Fruit fly (Drosophila melanogaster) whole organism, embryonic: ENCODE measurements around the gene CG33643.
A peak's percentile ranks its signal among the peaks of the same experiment; 100 is the strongest.

Experiments
- BtbVII ChIP-seq: fragments of 200-800 bp; sonication (Bioruptor generic); optimal IDR thresholded peaks from 3 replicates; lab custom pipeline; 2017; ENCODE audit warnings: missing biosample characterization, mild to moderate bottlenecking, missing genetic modification characterization
- Bteb2 ChIP-seq: fragments of 200-800 bp; sonication (Bioruptor generic); optimal IDR thresholded peaks from 2 replicates; lab custom pipeline; 2016; ENCODE audit warnings: missing biosample characterization, missing genetic modification characterization
- CG11723 ChIP-seq: fragments of 200-800 bp; sonication (Bioruptor generic); optimal IDR thresholded peaks from 2 replicates; lab custom pipeline; 2017; ENCODE audit warnings: missing biosample characterization, mild to moderate bottlenecking, missing genetic modification characterization
- CG12391 ChIP-seq: fragments of 200-800 bp; sonication (Bioruptor generic); optimal IDR thresholded peaks from 3 replicates; lab custom pipeline; 2018; ENCODE audit warnings: missing biosample characterization, mild to moderate bottlenecking, missing genetic modification characterization, moderate library complexity
- CG14667 ChIP-seq: fragments of 200-800 bp; sonication (Bioruptor generic); IDR thresholded peaks from 2 replicates; pipeline ENCODE4 v1.3.6; 2022; ENCODE audit warnings: missing biosample characterization, missing genetic modification characterization
- CG15696 ChIP-seq: fragments of 200-800 bp; sonication (Bioruptor generic); optimal IDR thresholded peaks from 2 replicates; lab custom pipeline; 2019; ENCODE audit warnings: missing biosample characterization, mild to moderate bottlenecking, missing genetic modification characterization, moderate library complexity
- CG16815 ChIP-seq: fragments of 200-800 bp; sonication (Bioruptor generic); optimal IDR thresholded peaks from 3 replicates; lab custom pipeline; 2017; ENCODE audit warnings: missing biosample characterization, mild to moderate bottlenecking, missing genetic modification characterization
- CG17359 ChIP-seq: fragments of 200-800 bp; sonication (Bioruptor generic); optimal IDR thresholded peaks from 3 replicates; lab custom pipeline; 2018; ENCODE audit warnings: missing biosample characterization, mild to moderate bottlenecking, missing genetic modification characterization, moderate library complexity
- CG2199 ChIP-seq: fragments of 200-800 bp; sonication (Bioruptor generic); IDR thresholded peaks from 3 replicates; pipeline ENCODE4 v1.3.6; 2022; ENCODE audit warnings: missing biosample characterization, missing genetic modification characterization
- CG2678 ChIP-seq: fragments of 200-800 bp; sonication (Bioruptor generic); optimal IDR thresholded peaks from 3 replicates; lab custom pipeline; 2019; ENCODE audit warnings: missing biosample characterization, mild to moderate bottlenecking, missing genetic modification characterization, moderate library complexity
- CG31224 ChIP-seq: fragments of 200-800 bp; sonication (Bioruptor generic); IDR thresholded peaks from 2 replicates; pipeline ENCODE4 v1.3.6; 2022; ENCODE audit warnings: missing biosample characterization, missing genetic modification characterization
- CG31441 ChIP-seq: fragments of 200-800 bp; sonication (Bioruptor generic); IDR thresholded peaks from 2 replicates; pipeline ENCODE4 v1.3.6; 2022; ENCODE audit warnings: missing biosample characterization, missing genetic modification characterization
- CG3847 ChIP-seq: fragments of 200-800 bp; sonication (Bioruptor generic); IDR thresholded peaks from 2 replicates; pipeline ENCODE4 v1.3.6; 2022; ENCODE audit warnings: missing biosample characterization, missing genetic modification characterization
- CG3995 ChIP-seq: fragments of 200-800 bp; sonication (Bioruptor generic); optimal IDR thresholded peaks from 3 replicates; lab custom pipeline; 2016; ENCODE audit warnings: missing biosample characterization, missing genetic modification characterization
- CG6654 ChIP-seq: fragments of 200-800 bp; sonication (Bioruptor generic); optimal IDR thresholded peaks from 2 replicates; lab custom pipeline; 2017; ENCODE audit warnings: missing biosample characterization, mild to moderate bottlenecking, missing genetic modification characterization
- CG7556 ChIP-seq: fragments of 200-800 bp; sonication (Bioruptor generic); optimal IDR thresholded peaks from 2 replicates; lab custom pipeline; 2017; ENCODE audit warnings: missing biosample characterization, mild to moderate bottlenecking, missing genetic modification characterization
- CG8388 ChIP-seq: fragments of 200-800 bp; sonication (Bioruptor generic); optimal IDR thresholded peaks from 2 replicates; lab custom pipeline; 2019; ENCODE audit warnings: missing biosample characterization, mild to moderate bottlenecking, missing genetic modification characterization, moderate library complexity
- CG9727 ChIP-seq: fragments of 200-800 bp; sonication (Bioruptor generic); optimal IDR thresholded peaks from 3 replicates; lab custom pipeline; 2017; ENCODE audit warnings: missing biosample characterization, mild to moderate bottlenecking, missing genetic modification characterization
- Camta ChIP-seq: fragments of 200-800 bp; sonication (Bioruptor generic); optimal IDR thresholded peaks from 2 replicates; lab custom pipeline; 2016; ENCODE audit warnings: missing biosample characterization, missing genetic modification characterization
- Dll ChIP-seq: fragments of 200-800 bp; sonication (Bioruptor generic); IDR thresholded peaks from 4 replicates; pipeline ENCODE4 v1.3.6; 2022; ENCODE audit warnings: missing biosample characterization, missing genetic modification characterization; ENCODE audit not compliant: partially characterized antibody
- Dp ChIP-seq: fragments of 200-800 bp; sonication (Bioruptor generic); optimal IDR thresholded peaks from 2 replicates; lab custom pipeline; 2018; ENCODE audit warnings: missing biosample characterization, mild to moderate bottlenecking, missing genetic modification characterization, moderate library complexity
- Drgx ChIP-seq: fragments of 200-800 bp; sonication (Bioruptor generic); IDR thresholded peaks from 2 replicates; pipeline ENCODE4 v1.3.6; 2022; ENCODE audit warnings: missing biosample characterization, missing genetic modification characterization
- Eip74EF ChIP-seq, 2 experiments: fragments of 200-800 bp in 1 of 2; fragments of >200 bp in 1 of 2; sonication (Bioruptor generic) in 1 of 2; optimal IDR thresholded peaks; 2 replicates each; lab custom pipeline; 2017 to 2019; ENCODE audit warnings: missing biosample characterization in 2 of 2, missing genetic modification characterization in 2 of 2, mild to moderate bottlenecking in 1 of 2, moderate library complexity in 1 of 2
- Gug ChIP-seq: fragments of 200-800 bp; sonication (Bioruptor generic); IDR thresholded peaks from 4 replicates; pipeline ENCODE4 v1.3.6; 2022; ENCODE audit warnings: missing biosample characterization, missing genetic modification characterization
- HHEX ChIP-seq: fragments of 200-800 bp; sonication (Bioruptor generic); optimal IDR thresholded peaks from 3 replicates; lab custom pipeline; 2017; ENCODE audit warnings: missing biosample characterization, mild to moderate bottlenecking, missing genetic modification characterization, missing genetic modification reagents
- Hr3 ChIP-seq: fragments of 200-800 bp; sonication (Bioruptor generic); optimal IDR thresholded peaks from 3 replicates; lab custom pipeline; 2016; ENCODE audit warnings: missing biosample characterization, missing genetic modification characterization
- MBD-R2 ChIP-seq: fragments of 200-800 bp; sonication (Bioruptor generic); IDR thresholded peaks from 2 replicates; pipeline ENCODE4 v1.3.6; 2022; ENCODE audit warnings: missing biosample characterization, missing genetic modification characterization
- NfI ChIP-seq: fragments of 200-800 bp; sonication (Bioruptor generic); optimal IDR thresholded peaks from 3 replicates; lab custom pipeline; 2018; ENCODE audit warnings: missing biosample characterization, mild to moderate bottlenecking, missing genetic modification characterization, moderate library complexity
- Ptx1 ChIP-seq: fragments of 200-800 bp; sonication (Bioruptor generic); IDR thresholded peaks from 2 replicates; pipeline ENCODE4 v1.3.6; 2022; ENCODE audit warnings: missing biosample characterization, missing genetic modification characterization
- Sox102F ChIP-seq: fragments of 200-800 bp; sonication (Bioruptor generic); optimal IDR thresholded peaks from 2 replicates; lab custom pipeline; 2018; ENCODE audit warnings: missing biosample characterization, mild to moderate bottlenecking, missing genetic modification characterization, moderate library complexity
- bigmax ChIP-seq: fragments of 200-800 bp; sonication (Bioruptor generic); optimal IDR thresholded peaks from 2 replicates; lab custom pipeline; 2018; ENCODE audit warnings: missing biosample characterization, mild to moderate bottlenecking, missing genetic modification characterization
- chn ChIP-seq: fragments of 200-800 bp; sonication (Bioruptor generic); optimal IDR thresholded peaks from 2 replicates; lab custom pipeline; 2016; ENCODE audit warnings: missing biosample characterization, missing genetic modification characterization
- dmrt11E ChIP-seq: fragments of 200-800 bp; sonication (Bioruptor generic); optimal IDR thresholded peaks from 3 replicates; lab custom pipeline; 2018; ENCODE audit warnings: missing biosample characterization, mild to moderate bottlenecking, missing genetic modification characterization, moderate library complexity
- dmrt99B ChIP-seq: fragments of 200-800 bp; sonication (Bioruptor generic); optimal IDR thresholded peaks from 2 replicates; lab custom pipeline; 2018; ENCODE audit warnings: missing biosample characterization, mild to moderate bottlenecking, missing genetic modification characterization, moderate library complexity
- dpn ChIP-seq, 2 experiments: fragments of 200-800 bp; sonication (Bioruptor generic); optimal IDR thresholded peaks; 3 replicates each; lab custom pipeline; 2016; ENCODE audit warnings: missing biosample characterization in 2 of 2, missing genetic modification characterization in 2 of 2
- ewg ChIP-seq: fragments of 200-800 bp; sonication (Bioruptor generic); optimal IDR thresholded peaks from 3 replicates; lab custom pipeline; 2017; ENCODE audit warnings: mild to moderate bottlenecking, missing biosample characterization, missing genetic modification reagents, missing genetic modification characterization
- eyg ChIP-seq: fragments of 200-800 bp; sonication (Bioruptor generic); optimal IDR thresholded peaks from 3 replicates; lab custom pipeline; 2016; ENCODE audit warnings: missing biosample characterization, missing genetic modification characterization
- grau ChIP-seq: fragments of 200-800 bp; optimal IDR thresholded peaks from 3 replicates; lab custom pipeline; 2019; ENCODE audit warnings: missing biosample characterization, mild to moderate bottlenecking, missing genetic modification characterization, moderate library complexity
- gsb-n ChIP-seq: fragments of 200-800 bp; sonication (Bioruptor generic); optimal IDR thresholded peaks from 3 replicates; lab custom pipeline; 2018; ENCODE audit warnings: missing biosample characterization, mild to moderate bottlenecking, missing genetic modification characterization
- kah ChIP-seq: fragments of 200-800 bp; sonication (Bioruptor generic); optimal IDR thresholded peaks from 2 replicates; lab custom pipeline; 2018; ENCODE audit warnings: missing biosample characterization, mild to moderate bottlenecking, missing genetic modification characterization
- knrl ChIP-seq: fragments of 200-800 bp; sonication (Bioruptor generic); IDR thresholded peaks from 3 replicates; pipeline ENCODE4 v1.3.6; 2022; ENCODE audit warnings: missing biosample characterization, missing genetic modification characterization; ENCODE audit not compliant: partially characterized antibody
- lbe ChIP-seq: fragments of 200-800 bp; sonication (Bioruptor generic); optimal IDR thresholded peaks from 2 replicates; lab custom pipeline; 2016; ENCODE audit warnings: missing biosample characterization, mild to moderate bottlenecking, missing genetic modification characterization
- lov ChIP-seq, 2 experiments: fragments of 200-800 bp in 1 of 2; fragments of >200 bp in 1 of 2; sonication (Bioruptor generic) in 1 of 2; IDR thresholded peaks in 1 of 2; optimal IDR thresholded peaks in 1 of 2; 2 replicates in 1 of 2; 3 replicates in 1 of 2; pipeline versions ENCODE4 v1.3.6 to Lab custom; 2017 to 2022; ENCODE audit warnings: missing biosample characterization in 1 of 2, missing genetic modification characterization in 1 of 2
- nmo ChIP-seq: fragments of 200-800 bp; sonication (Bioruptor generic); optimal IDR thresholded peaks from 2 replicates; lab custom pipeline; 2018; ENCODE audit warnings: missing biosample characterization, mild to moderate bottlenecking, missing genetic modification characterization, moderate library complexity
- oc ChIP-seq: fragments of 200-800 bp; sonication (Bioruptor generic); optimal IDR thresholded peaks from 2 replicates; lab custom pipeline; 2018; ENCODE audit warnings: missing biosample characterization, mild to moderate bottlenecking, missing genetic modification characterization, moderate library complexity
- odd ChIP-seq: fragments of 200-800 bp; sonication (Bioruptor generic); optimal IDR thresholded peaks from 2 replicates; lab custom pipeline; 2017; ENCODE audit warnings: missing biosample characterization, mild to moderate bottlenecking, missing genetic modification characterization
- pita ChIP-seq: fragments of 200-800 bp; sonication (Bioruptor generic); optimal IDR thresholded peaks from 2 replicates; lab custom pipeline; 2017; ENCODE audit warnings: missing biosample characterization, mild to moderate bottlenecking, missing genetic modification characterization
- tin ChIP-seq: fragments of 200-800 bp; sonication (Bioruptor generic); optimal IDR thresholded peaks from 3 replicates; lab custom pipeline; 2016; ENCODE audit warnings: missing biosample characterization, missing genetic modification characterization
- unpg ChIP-seq: fragments of 200-800 bp; sonication (Bioruptor generic); optimal IDR thresholded peaks from 3 replicates; lab custom pipeline; 2018; ENCODE audit warnings: missing biosample characterization, mild to moderate bottlenecking, missing genetic modification characterization, moderate library complexity

The CG33643 gene

DNA sequence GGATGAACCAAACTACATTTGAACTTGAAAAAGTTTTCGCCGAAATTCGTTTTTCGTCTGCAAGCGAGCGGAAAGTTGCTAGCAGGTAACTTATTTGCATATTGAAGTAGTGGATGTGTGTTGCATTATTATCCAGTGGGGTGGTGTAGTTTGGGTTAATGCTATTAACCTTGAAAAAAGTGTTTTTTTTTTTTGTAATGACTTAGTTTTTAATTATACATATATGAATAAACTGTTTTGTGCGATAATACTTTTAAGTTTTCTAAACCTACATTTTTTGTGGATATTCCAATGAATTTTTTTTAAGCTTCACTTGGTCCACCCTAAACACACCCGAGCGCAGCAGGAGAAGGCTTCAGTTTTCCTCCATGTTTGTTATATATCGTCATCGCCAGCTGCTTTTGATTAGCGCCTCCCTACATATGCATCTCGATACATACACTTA lies 40.1 kb downstream of the CG33643 start (continued):
- TF ChIP-seq bigmax (GFP tag; lab: Kevin White, UChicago), result no peak
- TF ChIP-seq CG12391, result peak; percentile 43
- peak; percentile 10 for TF ChIP-seq CG6654
- TF ChIP-seq Bteb2, result no peak
- no peak for TF ChIP-seq kah (GFP tag; lab: Kevin White, UChicago)
- TF ChIP-seq chn, result peak; percentile 21
- peak; percentile 10 for TF ChIP-seq BtbVII (GFP tag; lab: Kevin White, UChicago)
- TF ChIP-seq nmo (GFP tag; lab: Kevin White, UChicago), result peak; percentile 47
- peak; percentile 15 for TF ChIP-seq CG9727 (GFP tag; lab: Kevin White, UChicago)
- no peak for TF ChIP-seq Gug (GFP tag; lab: Robert Waterston, UW)
- peak; percentile 1 for TF ChIP-seq tin
- peak; percentile 63 for TF ChIP-seq dmrt99B
- TF ChIP-seq Dll, result no peak
- peak; percentile 4 for TF ChIP-seq odd (GFP tag; lab: Kevin White, UChicago)
- no peak for TF ChIP-seq Dp (GFP tag; lab: Kevin White, UChicago)
- TF ChIP-seq CG3995 (GFP tag; lab: Kevin White, UChicago), result no peak
- TF ChIP-seq CG7556 (GFP tag; lab: Kevin White, UChicago), result peak; percentile 41
- no peak for TF ChIP-seq CG14667 (GFP tag; lab: Robert Waterston, UW)
- peak in 1 of 2 experiments; percentile 12 for TF ChIP-seq Eip74EF (GFP tag; optimal IDR thresholded peaks at IDR 0.05; lab: Kevin White, UChicago)
- TF ChIP-seq Sox102F (GFP tag; lab: Kevin White, UChicago), result peak; percentile 70
- peak; percentile 53 for TF ChIP-seq lbe (GFP tag; lab: Kevin White, UChicago)
- TF ChIP-seq ewg, result peak; percentile 9
- 0 out of 2 replicates have a peak, but pooled peaks have one; percentile 7 for TF ChIP-seq Ptx1 (GFP tag; lab: Robert Waterston, UW)
- TF ChIP-seq HHEX (GFP tag; lab: Kevin White, UChicago), result peak; percentile 13
- TF ChIP-seq dmrt11E (tag; lab: Kevin White, UChicago), result no peak
- no peak for TF ChIP-seq Hr3
- no peak for TF ChIP-seq Camta (GFP tag; lab: Kevin White, UChicago)
- TF ChIP-seq knrl (GFP tag; lab: Robert Waterston, UW), result no peak
- TF ChIP-seq NfI (GFP tag; lab: Kevin White, UChicago), result peak; percentile 33
- TF ChIP-seq CG11723 (GFP tag; lab: Kevin White, UChicago), result peak; percentile 18
- no peak for TF ChIP-seq CG3847
- peak in 1 of 2 experiments; percentile 38 for TF ChIP-seq dpn (GFP tag; optimal IDR thresholded peaks at IDR 0.05; lab: Kevin White, UChicago)
- peak; percentile 8 for TF ChIP-seq grau (tag; lab: Kevin White, UChicago)
- TF ChIP-seq CG2199 (GFP tag; lab: Robert Waterston, UW), result no peak
- TF ChIP-seq gsb-n (tag; lab: Kevin White, UChicago), result peak; percentile 10
- TF ChIP-seq MBD-R2 (GFP tag; lab: Robert Waterston, UW), result no peak
- no peak for TF ChIP-seq oc (tag; lab: Kevin White, UChicago)
- no peak for TF ChIP-seq pita
- peak; percentile 68 for TF ChIP-seq CG31441 (GFP tag; lab: Robert Waterston, UW)
- TF ChIP-seq eyg (GFP tag; lab: Kevin White, UChicago), result no peak
- TF ChIP-seq CG31224 (GFP tag; lab: Robert Waterston, UW), result no peak
- TF ChIP-seq CG17359, result peak; percentile 42
- TF ChIP-seq Drgx (GFP tag; lab: Robert Waterston, UW), result peak; percentile 86
- TF ChIP-seq unpg (GFP tag; lab: Kevin White, UChicago), result peak; percentile 47
- no peak for TF ChIP-seq CG15696 (tag; lab: Kevin White, UChicago)
- peak; percentile 35 for TF ChIP-seq CG8388 (GFP tag; lab: Kevin White, UChicago)
- no peak for TF ChIP-seq CG16815 (GFP tag; lab: Kevin White, UChicago)
- no peak for TF ChIP-seq lov (optimal IDR thresholded peaks at IDR 0.05; lab: Kevin White, UChicago)
- TF ChIP-seq lov (GFP tag; IDR thresholded peaks at IDR 0.05; lab: Robert Waterston, UW), result no peak
- TF ChIP-seq CG2678 (tag; lab: Kevin White, UChicago), result peak; percentile 67
